Fruit fly (Drosophila melanogaster) whole organism, larva: ENCODE measurements around the gene kirre.

Experiments
- noc ChIP-seq: fragments of 200-800 bp; sonication (Bioruptor generic); optimal IDR thresholded peaks from 3 replicates; lab custom pipeline; 2019; ENCODE audit warnings: missing biosample characterization, mild to moderate bottlenecking, missing genetic modification characterization, moderate library complexity

kirre gene

DNA sequence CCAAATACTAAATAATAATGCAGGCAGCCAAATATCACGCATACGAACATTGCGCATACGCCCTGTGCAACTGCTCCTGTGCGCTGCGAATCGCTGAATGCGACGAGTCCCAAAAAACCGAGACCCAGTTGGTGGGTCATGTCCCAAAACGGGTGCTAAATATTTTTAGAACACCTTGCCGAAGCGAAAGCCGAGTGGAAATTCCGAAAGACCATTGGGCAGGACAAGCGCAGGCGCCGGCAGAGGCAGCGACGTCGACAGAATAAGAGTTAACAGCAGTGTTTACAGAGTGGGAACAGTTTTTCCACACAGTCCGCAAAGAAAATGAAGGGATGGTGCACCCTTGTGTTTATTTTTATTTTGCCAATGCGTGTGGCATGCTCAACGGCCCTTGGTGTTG lies 148.0 kb downstream of the kirre start:
- no peak for TF ChIP-seq noc (tag; lab: Kevin White, UChicago)

DNA sequence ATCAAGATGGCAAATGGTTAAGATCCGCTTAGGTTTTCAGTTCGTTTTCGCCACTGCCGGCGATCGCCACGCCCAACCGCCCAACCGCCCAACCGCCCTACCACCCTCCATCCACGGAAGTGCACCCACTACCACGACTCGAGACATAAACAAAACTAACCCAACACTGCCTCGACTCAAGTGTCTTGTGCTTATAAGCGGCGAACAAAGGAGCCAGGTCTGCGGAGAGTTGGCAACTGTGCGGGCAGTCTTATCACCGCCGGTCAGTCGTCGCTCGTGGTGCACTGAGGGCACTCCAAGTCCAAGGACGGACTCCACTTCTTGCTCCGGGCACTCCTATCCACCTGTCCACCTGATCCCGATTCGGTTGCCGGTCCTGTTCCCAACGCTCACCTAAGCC lies 150.3 kb downstream of the kirre start, which contains the start of gene CG3526:
Gene CG3526, plus strand, starts transcription at position 301 of the 400 bp plus-strand sequence.
- no peak for TF ChIP-seq noc (tag; lab: Kevin White, UChicago)

DNA sequence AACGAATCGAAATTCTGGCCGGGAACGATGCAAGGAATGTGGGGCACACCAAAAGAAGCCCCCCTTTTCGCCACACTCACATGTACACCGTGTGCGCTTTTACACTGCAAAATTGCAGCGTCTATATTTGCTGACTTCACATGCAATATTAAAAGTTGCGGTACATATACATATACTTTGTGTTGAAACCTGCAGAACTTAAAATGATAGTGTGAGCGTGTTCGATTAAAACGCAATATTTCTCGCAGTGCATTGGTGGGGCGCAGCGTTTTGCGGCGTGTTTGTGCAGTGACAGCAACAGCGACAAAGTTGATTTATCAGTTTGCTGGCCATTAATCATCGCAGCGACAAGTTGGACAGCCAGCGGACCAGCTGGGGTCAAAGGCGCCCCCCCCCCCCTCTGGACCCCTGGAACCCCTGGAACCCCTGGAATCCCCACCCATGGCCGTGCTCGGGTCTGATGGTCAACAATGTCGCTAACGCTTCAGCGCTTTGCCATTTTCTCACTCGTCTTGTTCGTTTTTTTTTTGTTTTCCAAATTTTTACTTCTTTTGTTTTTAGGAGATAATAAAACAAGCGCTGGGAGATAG lies 167.0 kb downstream of the kirre start:
- no peak for TF ChIP-seq noc (tag; lab: Kevin White, UChicago)

DNA sequence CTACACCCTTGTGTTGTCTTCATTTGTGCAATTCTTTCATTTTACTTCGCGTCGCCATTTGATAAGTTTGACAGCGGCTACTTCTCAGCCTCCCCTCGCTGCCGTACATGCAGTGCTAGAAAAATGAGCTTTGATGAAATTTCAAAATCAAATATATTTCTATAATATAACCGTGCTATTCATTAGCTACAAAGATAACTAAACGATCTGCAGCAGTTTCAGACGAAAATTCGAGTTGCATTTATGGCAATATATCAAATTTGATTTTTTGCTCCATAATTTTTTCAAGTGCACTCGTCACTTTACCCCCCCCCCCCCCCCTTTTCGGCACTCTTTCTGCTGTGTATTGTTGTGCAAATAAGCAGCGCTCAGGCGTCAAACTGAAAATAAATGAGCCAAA lies 172.4 kb downstream of the kirre start:
- TF ChIP-seq noc (tag; lab: Kevin White, UChicago) = no peak

DNA sequence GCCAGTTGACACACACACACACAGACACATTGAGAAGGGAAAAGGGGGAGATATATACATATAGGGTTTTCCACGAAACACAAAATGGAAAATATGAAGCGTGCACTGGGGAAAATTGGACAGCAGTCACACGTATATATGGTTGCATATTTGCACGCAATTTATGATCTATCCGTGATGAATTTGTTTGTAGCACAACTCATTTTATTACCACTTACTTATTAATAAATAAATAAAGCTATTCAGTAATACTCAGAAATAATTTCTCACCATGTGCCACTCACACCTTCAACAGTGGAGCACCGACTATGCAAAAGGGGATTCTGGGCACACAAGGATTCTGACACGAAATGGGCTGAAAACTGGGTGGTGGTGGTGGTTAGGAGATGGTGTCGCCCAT lies 173.9 kb downstream of the kirre start:
- no peak for TF ChIP-seq noc (tag; lab: Kevin White, UChicago)

DNA sequence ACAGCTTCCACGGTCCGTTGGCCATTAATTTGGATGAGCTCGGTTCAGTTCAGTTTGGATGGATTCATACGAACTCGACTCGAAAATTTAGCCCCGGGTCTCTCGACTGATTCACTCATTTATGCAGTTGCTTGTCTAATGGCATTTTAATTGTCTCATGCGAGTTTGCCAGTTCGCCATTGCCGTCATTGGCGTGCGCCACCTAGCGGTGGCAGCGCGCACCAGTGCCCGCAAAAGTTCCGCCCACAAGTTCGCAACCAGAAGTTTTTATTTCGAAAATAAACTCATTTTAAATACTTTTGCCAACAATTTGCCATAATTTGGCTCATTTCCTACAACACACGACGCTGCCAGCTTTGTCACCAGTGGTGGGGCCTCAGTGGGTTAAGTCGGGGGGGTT lies 174.9 kb downstream of the kirre start:
- no peak for TF ChIP-seq noc (tag; lab: Kevin White, UChicago)

DNA sequence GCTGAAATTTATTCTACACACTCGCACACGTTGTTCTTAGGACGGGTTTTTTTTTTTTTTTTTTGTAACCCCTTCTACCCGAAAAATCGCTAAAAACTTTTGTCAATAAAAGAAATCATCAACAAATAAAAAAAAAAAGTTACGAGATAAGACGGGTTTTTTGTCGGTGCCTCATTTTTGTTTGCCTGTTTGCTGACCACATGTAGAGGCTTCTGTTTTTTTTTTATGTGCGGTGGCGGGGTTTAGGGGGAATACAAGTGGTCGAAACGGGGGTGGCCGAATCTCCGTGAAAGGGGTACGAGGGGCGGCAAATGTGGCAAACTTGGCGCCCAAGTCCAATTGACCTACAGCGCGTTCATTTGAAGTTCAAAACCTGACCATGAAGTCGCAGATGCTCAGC lies 178.4 kb downstream of the kirre start:
- TF ChIP-seq noc (tag; lab: Kevin White, UChicago) = no peak

DNA sequence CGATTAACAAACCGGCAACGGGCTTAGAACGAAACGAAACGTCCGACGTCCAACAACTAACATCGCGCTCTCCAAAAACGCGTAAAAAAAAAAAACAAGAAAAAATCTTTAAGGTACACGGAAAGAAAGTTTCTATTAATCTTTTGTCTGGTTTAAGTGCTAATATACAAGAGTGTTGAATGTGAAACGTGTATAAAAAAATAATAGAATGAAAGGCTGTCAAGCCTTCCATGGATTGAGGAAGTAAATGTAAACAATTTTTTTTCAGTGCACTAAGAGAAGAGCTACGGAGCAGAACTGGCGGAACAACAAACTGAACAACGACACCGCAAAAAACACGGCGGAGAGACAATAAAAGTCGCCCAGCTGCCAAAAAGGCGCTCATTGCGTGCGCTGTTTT lies 179.6 kb downstream of the kirre start, which contains the start of gene CG3588:
Gene CG3588, plus strand, starts transcription at position 29 of the 400 bp plus-strand sequence.
- TF ChIP-seq noc (tag; lab: Kevin White, UChicago) = peak; percentile 62

DNA sequence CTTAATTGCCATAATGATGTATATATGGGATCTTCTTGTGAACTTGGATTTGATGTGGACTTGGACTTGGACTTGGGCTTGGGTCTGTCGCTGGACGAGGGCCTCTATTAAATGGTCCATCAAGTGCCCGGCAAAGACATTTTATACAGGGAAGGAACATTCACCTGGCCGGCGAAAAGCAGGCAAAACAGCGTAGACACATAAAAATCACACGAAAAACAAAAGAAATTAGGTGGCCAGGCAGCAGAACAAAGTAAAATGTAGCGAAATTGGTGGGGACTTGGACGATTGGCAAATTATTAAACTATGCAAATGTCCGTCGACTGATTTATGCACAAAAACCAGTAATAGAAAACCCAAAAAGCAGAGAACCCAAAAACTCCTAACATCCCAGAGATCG lies 187.0 kb downstream of the kirre start, which contains the start of gene CG14424:
Gene CG14424, minus strand, starts transcription at position 101 of the 400 bp plus-strand sequence.
- no peak for TF ChIP-seq noc (tag; lab: Kevin White, UChicago)

DNA sequence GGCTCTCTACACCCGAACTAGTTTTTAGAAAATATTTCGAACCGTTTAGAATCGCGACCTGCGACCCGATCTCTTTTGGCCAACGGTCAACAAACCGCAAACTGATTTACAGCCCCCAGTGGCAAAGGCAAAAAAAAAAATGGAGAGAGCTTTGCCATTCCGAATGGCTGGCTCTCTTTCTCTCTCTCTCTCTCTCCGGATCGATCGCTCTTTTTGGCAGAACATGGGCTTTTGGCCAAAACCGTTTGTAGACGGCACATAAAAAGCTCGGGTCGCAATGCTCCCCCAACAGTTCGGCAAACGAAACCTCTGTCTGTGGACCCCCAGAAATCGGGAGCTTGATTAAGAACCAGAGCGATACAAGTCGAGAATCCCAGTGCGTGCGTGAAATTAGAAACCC lies 189.3 kb downstream of the kirre start, which contains the start of gene CG32793:
Gene CG32793, plus strand, starts transcription at position 301 of the 400 bp plus-strand sequence.
- no peak for TF ChIP-seq noc (tag; lab: Kevin White, UChicago)

DNA sequence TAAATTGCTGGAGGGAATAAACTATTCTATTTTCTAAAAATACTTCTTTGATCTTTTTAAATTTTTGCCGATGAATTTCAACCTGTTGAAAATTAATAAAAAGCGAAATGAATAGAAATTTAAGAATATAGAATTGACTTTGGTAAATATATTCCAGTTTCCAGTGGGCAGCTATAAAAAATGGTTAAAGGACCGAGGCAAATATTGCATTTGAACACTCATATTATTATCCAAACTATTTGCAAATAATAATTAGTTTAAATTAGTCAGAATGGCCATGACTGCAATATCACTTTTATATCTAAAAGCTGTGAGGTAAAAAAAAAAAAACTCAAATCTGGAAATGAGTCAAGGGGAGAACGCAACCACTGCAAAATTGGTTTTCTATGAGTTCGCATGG lies 194.6 kb downstream of the kirre start, which contains the start of gene CG3592:
Gene CG3592, plus strand, starts transcription at position 301 of the 400 bp plus-strand sequence.
- TF ChIP-seq noc (tag; lab: Kevin White, UChicago) = no peak

DNA sequence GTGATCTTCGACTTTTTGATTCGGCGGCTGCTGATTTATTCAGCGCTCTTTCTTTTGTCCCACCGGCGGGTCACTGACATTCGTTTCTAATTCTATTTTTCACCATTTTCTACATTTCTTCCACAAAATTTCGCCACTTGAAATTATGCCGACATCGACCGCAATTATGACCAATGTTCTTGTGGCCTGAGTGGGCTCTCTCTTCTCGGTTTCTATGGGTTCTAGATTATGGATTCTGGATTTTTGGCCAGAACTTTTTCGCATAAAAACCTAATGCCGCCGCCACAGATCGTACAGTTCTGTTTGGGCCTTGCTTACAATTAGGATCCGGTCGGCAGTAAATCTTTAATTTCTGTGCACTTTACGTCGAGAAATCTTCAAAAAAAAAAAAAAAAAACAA lies 196.5 kb downstream of the kirre start, which contains the start of gene CG3598:
Gene CG3598, plus strand, starts transcription at position 301 of the 400 bp plus-strand sequence.
- TF ChIP-seq noc (tag; lab: Kevin White, UChicago) = no peak

DNA sequence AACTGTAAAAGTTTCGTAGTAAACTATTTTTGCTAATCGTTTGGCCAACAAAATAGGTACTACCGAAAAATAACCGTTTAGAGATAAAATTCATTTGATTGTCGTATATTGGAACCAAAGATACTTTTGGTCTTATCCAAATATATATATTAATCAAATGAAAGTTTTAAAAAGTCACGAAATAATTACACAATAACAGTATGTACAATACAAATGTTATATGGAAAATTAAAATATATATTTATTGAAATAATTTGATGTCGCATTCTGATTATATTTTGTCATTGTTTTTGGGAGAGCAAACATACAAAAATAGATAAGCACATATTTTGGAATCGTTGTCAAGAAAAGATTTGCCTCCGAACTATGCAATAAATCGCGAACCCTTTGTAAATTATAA lies 198.4 kb downstream of the kirre start, which contains the start of gene CG14420:
Gene CG14420, plus strand, starts transcription at position 301 of the 400 bp plus-strand sequence.
- TF ChIP-seq noc (tag; lab: Kevin White, UChicago) = no peak

DNA sequence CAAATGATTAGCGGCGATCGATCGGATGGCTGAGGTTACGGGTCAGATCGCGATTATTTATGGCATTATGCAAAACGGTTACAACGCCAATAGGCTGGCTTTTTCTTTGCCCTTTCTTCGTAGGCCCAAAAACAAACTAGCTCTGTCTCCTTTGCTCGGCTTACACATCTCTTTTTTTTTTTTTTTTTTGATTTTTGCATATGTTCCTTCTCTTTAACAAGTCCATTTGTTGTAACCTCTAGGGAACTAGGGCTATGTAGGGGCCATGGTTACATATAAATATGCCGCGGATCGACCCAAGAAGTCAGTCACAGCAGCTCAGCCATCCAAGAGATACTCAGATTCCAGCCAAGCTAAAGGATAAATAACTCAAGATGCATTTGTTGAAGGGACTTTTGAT lies 200.9 kb downstream of the kirre start, which contains the start of gene CG14421:
Gene CG14421, plus strand, starts transcription at position 301 of the 400 bp plus-strand sequence.
- no peak for TF ChIP-seq noc (tag; lab: Kevin White, UChicago)

DNA sequence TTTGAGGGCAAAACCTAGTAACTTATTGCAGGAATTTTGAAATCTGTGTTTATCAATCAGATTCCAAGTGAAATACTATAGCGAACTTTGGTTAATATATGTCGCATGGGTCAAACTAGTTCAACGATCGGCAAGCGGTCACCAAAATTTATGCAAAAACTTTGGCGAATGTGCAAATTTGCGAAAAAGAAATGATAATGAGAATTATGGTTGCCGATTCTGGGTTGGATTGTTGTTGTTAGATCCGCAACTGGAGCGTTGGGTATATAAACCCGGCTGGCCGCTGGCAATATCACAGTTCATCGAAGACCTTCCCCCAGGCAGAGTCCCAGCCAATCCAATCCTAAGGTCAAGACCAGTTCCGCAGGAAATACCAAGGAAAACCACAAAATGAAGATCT lies 202.9 kb downstream of the kirre start, which contains the start of gene CG14422:
Gene CG14422, plus strand, starts transcription at position 301 of the 400 bp plus-strand sequence.
- TF ChIP-seq noc (tag; lab: Kevin White, UChicago) = no peak

DNA sequence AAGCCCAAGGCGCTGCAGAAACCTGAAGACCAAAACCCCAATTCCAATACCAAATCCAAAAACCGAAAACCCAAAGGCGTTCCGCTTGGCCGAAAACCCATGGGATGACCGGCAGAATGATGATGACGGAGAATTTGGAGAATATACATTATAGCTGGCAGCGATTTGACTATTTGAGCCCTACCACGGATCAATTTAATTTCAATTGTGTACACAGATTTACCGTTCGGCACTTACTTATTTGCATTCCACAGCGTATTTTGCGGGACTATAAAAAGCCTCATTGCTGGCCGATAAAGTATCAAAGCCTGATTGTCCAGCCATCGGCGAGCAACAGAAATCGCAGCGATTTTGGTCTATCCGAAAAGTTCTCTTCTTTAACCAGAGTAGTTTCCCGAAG lies 204.9 kb downstream of the kirre start, which contains the start of gene CG14423:
Gene CG14423, plus strand, starts transcription at position 301 of the 400 bp plus-strand sequence.
- TF ChIP-seq noc (tag; lab: Kevin White, UChicago) = no peak

DNA sequence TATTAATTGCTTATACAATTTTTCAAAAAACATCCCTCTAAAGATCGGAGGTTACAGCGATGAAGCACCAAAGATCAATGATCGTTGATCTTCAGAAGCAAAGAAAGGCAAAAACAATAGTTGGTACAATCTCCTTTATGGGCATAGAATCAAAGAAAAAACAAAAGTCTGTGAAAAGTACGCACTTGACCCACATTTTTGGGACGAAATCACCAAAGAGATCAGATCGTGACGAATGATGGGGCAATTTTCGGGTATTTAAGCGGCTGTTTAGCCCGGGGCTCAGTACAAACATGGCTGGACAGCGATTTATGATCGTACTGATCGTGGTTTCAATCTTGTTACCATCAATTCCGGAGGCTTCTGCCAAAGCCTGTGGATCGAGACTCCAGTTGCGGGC lies 206.6 kb downstream of the kirre start, which contains the start of gene CG17959:
Gene CG17959, plus strand, starts transcription at position 301 of the 400 bp plus-strand sequence.
- TF ChIP-seq noc (tag; lab: Kevin White, UChicago) = no peak
